Fruit fly (Drosophila melanogaster): ENCODE data around the gene Smvt.

Smvt gene

dm6 chr3R:31747429-31748048 lies 13.8 kb downstream of the Smvt start, which contains the start of the genes nero and CG1910 (continued):
- TF ChIP-seq GATAd (GFP tag; optimal IDR thresholded peaks at IDR 0.05) (no peak), CG9705 (GFP tag; optimal IDR thresholded peaks at IDR 0.05) (no peak), Rel (GFP tag; optimal IDR thresholded peaks at IDR 0.05) (no peak), Rel (tag; optimal IDR thresholded peaks at IDR 0.05) (peak; percentile 33)

dm6 chr3R:31745629-31746081 lies 15.7 kb downstream of the Smvt start, which contains the start of gene awd:
Gene awd (minus strand): TSS chr3R:31746077.
- TF ChIP-seq Hr83 (GFP tag; optimal IDR thresholded peaks at IDR 0.05; ENCODE audit: poor library complexity, severe bottlenecking): peak; percentile 21
- TF ChIP-seq h (GFP tag; optimal IDR thresholded peaks at IDR 0.05): peak; percentile 40
- TF ChIP-seq Sp1 (GFP tag; optimal IDR thresholded peaks at IDR 0.05): peak; percentile 52
- TF ChIP-seq br (GFP tag; optimal IDR thresholded peaks at IDR 0.05): peak; percentile 37
- no peak for TF ChIP-seq brk (GFP tag; optimal IDR thresholded peaks at IDR 0.05)
- peak; percentile 8 for TF ChIP-seq Hnf4 (GFP tag; optimal IDR thresholded peaks at IDR 0.05)
- TF ChIP-seq HLH106 (tag; optimal IDR thresholded peaks at IDR 0.05): peak; percentile 23
- no peak for TF ChIP-seq Jra (GFP tag; optimal IDR thresholded peaks at IDR 0.05)
- no peak for TF ChIP-seq fru (GFP tag; optimal IDR thresholded peaks at IDR 0.05)
- peak; percentile 9 for TF ChIP-seq psq (GFP tag; optimal IDR thresholded peaks at IDR 0.05)
- TF ChIP-seq N (GFP tag; optimal IDR thresholded peaks at IDR 0.05): no peak
- TF ChIP-seq rgr (GFP tag; optimal IDR thresholded peaks at IDR 0.05): peak; percentile 57
- TF ChIP-seq sage (GFP tag; optimal IDR thresholded peaks at IDR 0.05): no peak
- TF ChIP-seq ey (GFP tag; optimal IDR thresholded peaks at IDR 0.05): no peak
- TF ChIP-seq CG32264 (GFP tag; optimal IDR thresholded peaks at IDR 0.05): no peak
- no peak for TF ChIP-seq Dfd (GFP tag; optimal IDR thresholded peaks at IDR 0.05)
- TF ChIP-seq Dif (GFP tag; optimal IDR thresholded peaks at IDR 0.05; ENCODE audit: partially characterized antibody): peak; percentile 68
- peak in 1 of 2 experiments; percentile 29 for TF ChIP-seq foxo (GFP tag; optimal IDR thresholded peaks at IDR 0.05)
- no peak for TF ChIP-seq GATAd (GFP tag; optimal IDR thresholded peaks at IDR 0.05)
- TF ChIP-seq sv (GFP tag; optimal IDR thresholded peaks at IDR 0.05): no peak
- TF ChIP-seq usp (GFP tag; optimal IDR thresholded peaks at IDR 0.05): no peak
- peak; percentile 45 for TF ChIP-seq Myc (optimal IDR thresholded peaks at IDR 0.05)
- no peak for TF ChIP-seq CrebA (GFP tag; optimal IDR thresholded peaks at IDR 0.05; ENCODE audit: borderline replicate concordance)
- no peak for TF ChIP-seq Rel (GFP tag; optimal IDR thresholded peaks at IDR 0.05)
- TF ChIP-seq Rel (tag; optimal IDR thresholded peaks at IDR 0.05): peak; percentile 76

dm6 chr3R:31744044-31744652 lies 17.2 kb downstream of the Smvt start, which contains the start of gene CG1896:
Gene CG1896 (plus strand): TSS chr3R:31744282.
- TF ChIP-seq fru (GFP tag; optimal IDR thresholded peaks at IDR 0.05) (peak; percentile 54), Rel (GFP tag; optimal IDR thresholded peaks at IDR 0.05) (no peak), Rel (tag; optimal IDR thresholded peaks at IDR 0.05) (no peak), Dif (GFP tag; optimal IDR thresholded peaks at IDR 0.05; ENCODE audit: partially characterized antibody) (no peak), HLH106 (tag; optimal IDR thresholded peaks at IDR 0.05) (peak; percentile 42), Vsx2 (GFP tag; optimal IDR thresholded peaks at IDR 0.05; ENCODE audit: partially characterized antibody) (no peak), Hr83 (GFP tag; optimal IDR thresholded peaks at IDR 0.05; ENCODE audit: poor library complexity, severe bottlenecking) (peak; percentile 43), Hr78 (GFP tag; optimal IDR thresholded peaks at IDR 0.05) (no peak), CG32264 (GFP tag; optimal IDR thresholded peaks at IDR 0.05) (no peak), pan (optimal IDR thresholded peaks at IDR 0.05) (no peak), psq (GFP tag; optimal IDR thresholded peaks at IDR 0.05) (peak; percentile 54), Hnf4 (GFP tag; optimal IDR thresholded peaks at IDR 0.05) (peak; percentile 68), rgr (GFP tag; optimal IDR thresholded peaks at IDR 0.05) (peak; percentile 81), dmrt93B (GFP tag; optimal IDR thresholded peaks at IDR 0.05) (no peak), Jra (GFP tag; optimal IDR thresholded peaks at IDR 0.05) (peak; percentile 0), CrebA (GFP tag; optimal IDR thresholded peaks at IDR 0.05; ENCODE audit: borderline replicate concordance) (no peak), usp (GFP tag; optimal IDR thresholded peaks at IDR 0.05) (no peak), ey (GFP tag; optimal IDR thresholded peaks at IDR 0.05) (peak; percentile 42), brk (GFP tag; optimal IDR thresholded peaks at IDR 0.05) (no peak), OdsH (GFP tag; optimal IDR thresholded peaks at IDR 0.05) (peak; percentile 71), Dfd (GFP tag; optimal IDR thresholded peaks at IDR 0.05) (no peak), lola (GFP tag; optimal IDR thresholded peaks at IDR 0.05) (no peak), CG9705 (GFP tag; optimal IDR thresholded peaks at IDR 0.05) (no peak), Mio (GFP tag; optimal IDR thresholded peaks at IDR 0.05) (no peak), jim (GFP tag; optimal IDR thresholded peaks at IDR 0.05) (no peak), Sp1 (GFP tag; optimal IDR thresholded peaks at IDR 0.05) (peak; percentile 55), N (GFP tag; optimal IDR thresholded peaks at IDR 0.05) (no peak), foxo (GFP tag; optimal IDR thresholded peaks at IDR 0.05) (peak in 1 of 2 experiments; percentile 68), woc (GFP tag; optimal IDR thresholded peaks at IDR 0.05) (peak; percentile 6), br (GFP tag; optimal IDR thresholded peaks at IDR 0.05) (peak; percentile 54), dl (GFP tag; optimal IDR thresholded peaks at IDR 0.05; ENCODE audit: insufficient read depth in 1 of 2, partially characterized antibody in 2 of 2) (no peak), sv (GFP tag; optimal IDR thresholded peaks at IDR 0.05) (no peak), sage (GFP tag; optimal IDR thresholded peaks at IDR 0.05) (no peak), tai (GFP tag; optimal IDR thresholded peaks at IDR 0.05) (no peak), GATAd (GFP tag; optimal IDR thresholded peaks at IDR 0.05) (no peak), h (GFP tag; optimal IDR thresholded peaks at IDR 0.05) (peak; percentile 65), Myc (optimal IDR thresholded peaks at IDR 0.05) (peak; percentile 1), Abd-B (GFP tag; optimal IDR thresholded peaks at IDR 0.05) (no peak), dsf (GFP tag; optimal IDR thresholded peaks at IDR 0.05; ENCODE audit: borderline replicate concordance) (no peak)

Data from whole organism, wandering third instar larva.